Worm (Caenorhabditis elegans): ENCODE results near the gene ZK470.4.

ZK470.4 gene

ce11 chrX:4140755-4141417, 1.3 kb upstream of the ZK470.4 start (continued):
- peak; percentile 31 for TF ChIP-seq nhr-102 (tag; optimal IDR thresholded peaks at IDR 0.05)
- TF ChIP-seq hif-1 (tag; optimal IDR thresholded peaks at IDR 0.05), result peak in 1 of 2 experiments; percentile 91
- TF ChIP-seq nhr-25 (tag; optimal IDR thresholded peaks at IDR 0.05; ENCODE audit: borderline replicate concordance, insufficient read depth), result no peak
- peak; percentile 43 for TF ChIP-seq dve-1 (tag; optimal IDR thresholded peaks at IDR 0.05; ENCODE audit: insufficient read depth)
- 0 out of 2 replicates have a peak, but pooled peaks have one; percentile 28 for TF ChIP-seq snpc-1.2 (GFP tag; IDR thresholded peaks at IDR 0.05)
- no peak for TF ChIP-seq zip-2 (tag; optimal IDR thresholded peaks at IDR 0.05)
- peak in 1 of 2 experiments; percentile 25 for TF ChIP-seq lsy-2 (tag; optimal IDR thresholded peaks at IDR 0.05)
- no peak for TF ChIP-seq vab-7 (GFP tag; IDR thresholded peaks at IDR 0.05)
- TF ChIP-seq nhr-48 (tag; optimal IDR thresholded peaks at IDR 0.05), result peak; percentile 41
- TF ChIP-seq daf-16 (GFP tag; optimal IDR thresholded peaks at IDR 0.05), result peak in 1 of 2 experiments; percentile 69
- TF ChIP-seq daf-16 (tag; optimal IDR thresholded peaks at IDR 0.05), result peak; percentile 94
- TF ChIP-seq unc-62 (GFP tag; optimal IDR thresholded peaks at IDR 0.05 in 1 of 2), result peak in 1 of 2 experiments; percentile 94
- TF ChIP-seq unc-62 (tag; optimal IDR thresholded peaks at IDR 0.05), result no peak
- no peak for TF ChIP-seq mxl-2 (GFP tag; conservative IDR thresholded peaks at IDR 0.05)
- TF ChIP-seq ceh-20 (GFP tag; IDR thresholded peaks at IDR 0.05), result no peak

ce11 chrX:4138413-4139193, 964 bp downstream of the ZK470.4 start:
- TF ChIP-seq F44E2.7 (GFP tag; IDR thresholded peaks at IDR 0.05) (no peak), aha-1 (tag) (peak; percentile 88), nhr-10 (tag; optimal IDR thresholded peaks at IDR 0.05) (no peak), Y105C5A.15 (GFP tag; IDR thresholded peaks at IDR 0.05) (no peak), nhr-102 (tag; optimal IDR thresholded peaks at IDR 0.05) (no peak), php-3 (GFP tag; IDR thresholded peaks at IDR 0.05) (no peak), dpl-1 (GFP tag; optimal IDR thresholded peaks at IDR 0.05) (no peak), nhr-42 (GFP tag; IDR thresholded peaks at IDR 0.05) (no peak), snpc-1.2 (GFP tag; IDR thresholded peaks at IDR 0.05) (no peak), lsy-2 (tag; optimal IDR thresholded peaks at IDR 0.05) (no peak), ZK337.2 (GFP tag; IDR thresholded peaks at IDR 0.05) (no peak), F26F4.8 (GFP tag; conservative IDR thresholded peaks at IDR 0.05) (no peak), jun-1 (tag; optimal IDR thresholded peaks at IDR 0.05) (no peak), unc-130 (GFP tag; optimal IDR thresholded peaks at IDR 0.05) (no peak), egl-43 (GFP tag; IDR thresholded peaks at IDR 0.05) (no peak), lin-13 (GFP tag; optimal IDR thresholded peaks at IDR 0.05) (no peak), hlh-11 (tag; optimal IDR thresholded peaks at IDR 0.05) (peak; percentile 53), madf-5 (GFP tag; IDR thresholded peaks at IDR 0.05) (no peak), lin-29 (GFP tag; IDR thresholded peaks at IDR 0.05) (no peak), hlh-30 (tag; optimal IDR thresholded peaks at IDR 0.05; ENCODE audit: insufficient read depth) (peak; percentile 22), pha-4 (GFP tag; IDR thresholded peaks at IDR 0.05) (no peak), pha-4 (tag; optimal IDR thresholded peaks at IDR 0.05) (no peak), saeg-2 (GFP tag; IDR thresholded peaks at IDR 0.05) (no peak), rbr-2 (tag; optimal IDR thresholded peaks at IDR 0.05) (no peak), spr-1 (tag; optimal IDR thresholded peaks at IDR 0.05) (no peak), dmd-8 (GFP tag; IDR thresholded peaks at IDR 0.05) (no peak), dve-1 (tag; optimal IDR thresholded peaks at IDR 0.05; ENCODE audit: insufficient read depth) (no peak), nhr-237 (tag; optimal IDR thresholded peaks at IDR 0.05) (no peak), nhr-28 (tag; optimal IDR thresholded peaks at IDR 0.05) (peak; percentile 17), mes-2 (tag; optimal IDR thresholded peaks at IDR 0.05; ENCODE audit: poor library complexity, severe bottlenecking) (no peak), fkh-10 (GFP tag; optimal IDR thresholded peaks at IDR 0.05) (no peak), tra-1 (GFP tag; IDR thresholded peaks at IDR 0.05) (peak; percentile 68; the same call in 1 of the 2 replicates), mxl-3 (GFP tag; optimal IDR thresholded peaks at IDR 0.05) (peak; percentile 29), nhr-6 (tag; optimal IDR thresholded peaks at IDR 0.05) (no peak), daf-16 (GFP tag; optimal IDR thresholded peaks at IDR 0.05) (no peak), daf-16 (tag; optimal IDR thresholded peaks at IDR 0.05) (peak; percentile 22), Y75B8A.6 (GFP tag; IDR thresholded peaks at IDR 0.05) (no peak), vab-7 (GFP tag; IDR thresholded peaks at IDR 0.05) (no peak)
